Fruit fly (Drosophila melanogaster) whole organism, embryonic: Measurements from ENCODE around the gene capu.

Source experiments
- ATbp ChIP-seq: fragments of 200-800 bp; sonication (Bioruptor generic); optimal IDR thresholded peaks from 2 replicates; lab custom pipeline; 2017; ENCODE audit warnings: missing biosample characterization, mild to moderate bottlenecking, missing genetic modification characterization, missing genetic modification reagents
- Atf6 ChIP-seq: fragments of 200-800 bp; sonication (Bioruptor generic); IDR thresholded peaks from 2 replicates; pipeline ENCODE4 v1.3.6; 2022; ENCODE audit warnings: missing biosample characterization, missing genetic modification characterization
- B-H1 ChIP-seq: fragments of 200-800 bp; sonication (Bioruptor generic); IDR thresholded peaks from 3 replicates; pipeline ENCODE4 v1.3.6; 2022; ENCODE audit warnings: missing biosample characterization, missing genetic modification characterization
- B-H2 ChIP-seq: fragments of 200-800 bp; sonication (Bioruptor generic); optimal IDR thresholded peaks from 2 replicates; lab custom pipeline; 2018; ENCODE audit warnings: missing biosample characterization, mild to moderate bottlenecking, missing genetic modification characterization
- CG10147 ChIP-seq: fragments of 200-800 bp; sonication (Bioruptor generic); optimal IDR thresholded peaks from 2 replicates; lab custom pipeline; 2019; ENCODE audit warnings: missing biosample characterization, mild to moderate bottlenecking, missing genetic modification characterization, moderate library complexity
- CG10543 ChIP-seq: fragments of 200-800 bp; sonication (Bioruptor generic); optimal IDR thresholded peaks from 3 replicates; lab custom pipeline; 2017; ENCODE audit warnings: missing biosample characterization, mild to moderate bottlenecking, missing genetic modification characterization, moderate library complexity
- CG11456 ChIP-seq: fragments of 200-800 bp; sonication (Bioruptor generic); IDR thresholded peaks from 3 replicates; pipeline ENCODE4 v1.3.6; 2022; ENCODE audit warnings: missing biosample characterization, missing genetic modification characterization
- CG14965 ChIP-seq: fragments of 200-800 bp; sonication (Bioruptor generic); optimal IDR thresholded peaks from 2 replicates; lab custom pipeline; 2016; ENCODE audit warnings: missing biosample characterization, missing genetic modification characterization, borderline replicate concordance
- CG2120 ChIP-seq: fragments of 200-800 bp; sonication (Bioruptor generic); optimal IDR thresholded peaks from 3 replicates; lab custom pipeline; 2016; ENCODE audit warnings: missing biosample characterization, missing genetic modification characterization
- CG31224 ChIP-seq: fragments of 200-800 bp; sonication (Bioruptor generic); IDR thresholded peaks from 2 replicates; pipeline ENCODE4 v1.3.6; 2022; ENCODE audit warnings: missing biosample characterization, missing genetic modification characterization
- CG4617 ChIP-seq: fragments of 200-800 bp; sonication (Bioruptor generic); optimal IDR thresholded peaks from 3 replicates; lab custom pipeline; 2016; ENCODE audit warnings: missing biosample characterization, missing genetic modification characterization, borderline replicate concordance
- CG4707 ChIP-seq: fragments of 200-800 bp; sonication (Bioruptor generic); optimal IDR thresholded peaks from 2 replicates; lab custom pipeline; 2018; ENCODE audit warnings: missing biosample characterization, mild to moderate bottlenecking, missing genetic modification characterization, moderate library complexity
- CG4730 ChIP-seq: fragments of 200-800 bp; sonication (Bioruptor generic); IDR thresholded peaks from 2 replicates; pipeline ENCODE4 v1.3.6; 2022; ENCODE audit warnings: missing biosample characterization, missing genetic modification characterization
- CG6765 ChIP-seq: fragments of 200-800 bp; sonication (Bioruptor generic); optimal IDR thresholded peaks from 3 replicates; lab custom pipeline; 2017; ENCODE audit warnings: missing biosample characterization, mild to moderate bottlenecking, missing genetic modification characterization
- CG7745 ChIP-seq: fragments of 200-800 bp; sonication (Bioruptor generic); optimal IDR thresholded peaks from 2 replicates; lab custom pipeline; 2018; ENCODE audit warnings: missing biosample characterization, mild to moderate bottlenecking, missing genetic modification characterization, moderate library complexity
- CG7928 ChIP-seq: fragments of 200-800 bp; sonication (Bioruptor generic); optimal IDR thresholded peaks from 2 replicates; lab custom pipeline; 2017; ENCODE audit warnings: missing biosample characterization, mild to moderate bottlenecking, missing genetic modification characterization
- CG9215 ChIP-seq: fragments of 200-800 bp; sonication (Bioruptor generic); IDR thresholded peaks from 2 replicates; pipeline ENCODE4 v1.3.6; 2022; ENCODE audit warnings: missing biosample characterization, missing genetic modification characterization
- CG9817 ChIP-seq: fragments of 200-800 bp; sonication (Bioruptor generic); optimal IDR thresholded peaks from 2 replicates; lab custom pipeline; 2018; ENCODE audit warnings: missing biosample characterization, mild to moderate bottlenecking, missing genetic modification characterization, moderate library complexity
- CG9932 ChIP-seq: fragments of 200-800 bp; sonication (Bioruptor generic); IDR thresholded peaks from 2 replicates; pipeline ENCODE4 v1.3.6; 2022; ENCODE audit warnings: missing biosample characterization, missing genetic modification characterization
- Dad ChIP-seq: fragments of 200-800 bp; sonication (Bioruptor generic); optimal IDR thresholded peaks from 3 replicates; lab custom pipeline; 2016; ENCODE audit warnings: missing biosample characterization, missing genetic modification characterization
- Doc3 ChIP-seq: fragments of 200-800 bp; sonication (Bioruptor generic); IDR thresholded peaks from 3 replicates; pipeline ENCODE4 v1.3.6; 2022; ENCODE audit warnings: missing biosample characterization, missing genetic modification characterization; ENCODE audit not compliant: partially characterized antibody
- Fer1 ChIP-seq: fragments of 200-800 bp; sonication (Bioruptor generic); optimal IDR thresholded peaks from 2 replicates; lab custom pipeline; 2017; ENCODE audit warnings: missing biosample characterization, mild to moderate bottlenecking, missing genetic modification characterization
- Fer3 ChIP-seq: fragments of 200-800 bp; sonication (Bioruptor generic); optimal IDR thresholded peaks from 2 replicates; lab custom pipeline; 2018; ENCODE audit warnings: missing biosample characterization, mild to moderate bottlenecking, missing genetic modification characterization, moderate library complexity
- Hmr ChIP-seq: fragments of 200-800 bp; sonication (Bioruptor generic); optimal IDR thresholded peaks from 3 replicates; lab custom pipeline; 2017; ENCODE audit warnings: mild to moderate bottlenecking, missing biosample characterization, missing genetic modification reagents, missing genetic modification characterization
- Lim3 ChIP-seq: fragments of 200-800 bp; sonication (Bioruptor generic); IDR thresholded peaks from 2 replicates; pipeline ENCODE4 v1.3.6; 2022; ENCODE audit warnings: missing biosample characterization, missing genetic modification characterization
- MBD-R2 ChIP-seq: fragments of 200-800 bp; sonication (Bioruptor generic); IDR thresholded peaks from 2 replicates; pipeline ENCODE4 v1.3.6; 2022; ENCODE audit warnings: missing biosample characterization, missing genetic modification characterization
- Meics ChIP-seq: fragments of 200-800 bp; sonication (Bioruptor generic); optimal IDR thresholded peaks from 2 replicates; lab custom pipeline; 2017; ENCODE audit warnings: missing biosample characterization, mild to moderate bottlenecking, missing genetic modification characterization
- Mes4 ChIP-seq: fragments of 200-800 bp; sonication (Bioruptor generic); optimal IDR thresholded peaks from 2 replicates; lab custom pipeline; 2016; ENCODE audit warnings: missing biosample characterization, missing genetic modification characterization
- NfI ChIP-seq: fragments of 200-800 bp; sonication (Bioruptor generic); optimal IDR thresholded peaks from 3 replicates; lab custom pipeline; 2018; ENCODE audit warnings: missing biosample characterization, mild to moderate bottlenecking, missing genetic modification characterization, moderate library complexity
- Sox100B ChIP-seq: fragments of 200-800 bp; sonication (Bioruptor generic); optimal IDR thresholded peaks from 3 replicates; lab custom pipeline; 2018; ENCODE audit warnings: missing biosample characterization, mild to moderate bottlenecking, missing genetic modification characterization
- Sry-δ ChIP-seq: fragments of 200-800 bp; sonication (Bioruptor generic); optimal IDR thresholded peaks from 2 replicates; lab custom pipeline; 2016; ENCODE audit warnings: missing biosample characterization, missing genetic modification characterization
- Xbp1 ChIP-seq: fragments of 200-800 bp; sonication (Bioruptor generic); optimal IDR thresholded peaks from 3 replicates; lab custom pipeline; 2016; ENCODE audit warnings: missing biosample characterization, mild to moderate bottlenecking, missing genetic modification characterization
- Xrp1 ChIP-seq: fragments of 200-800 bp; sonication (Bioruptor generic); IDR thresholded peaks from 2 replicates; pipeline ENCODE4 v1.3.6; 2022; ENCODE audit warnings: missing biosample characterization, missing genetic modification characterization
- YL-1 ChIP-seq: fragments of 200-800 bp; sonication (Bioruptor generic); optimal IDR thresholded peaks from 3 replicates; lab custom pipeline; 2017; ENCODE audit warnings: missing biosample characterization, mild to moderate bottlenecking, missing genetic modification characterization
- ac ChIP-seq: fragments of 200-800 bp; sonication (Bioruptor generic); optimal IDR thresholded peaks from 3 replicates; lab custom pipeline; 2017; ENCODE audit warnings: missing biosample characterization, mild to moderate bottlenecking, missing genetic modification characterization
- ato ChIP-seq: fragments of 200-800 bp; sonication (Bioruptor generic); IDR thresholded peaks from 2 replicates; pipeline ENCODE4 v1.3.6; 2022; ENCODE audit warnings: missing biosample characterization, missing genetic modification characterization; ENCODE audit not compliant: partially characterized antibody
- chif ChIP-seq, 2 experiments: fragments of 200-800 bp; sonication (Bioruptor generic); optimal IDR thresholded peaks; 3 replicates each; lab custom pipeline; 2016; ENCODE audit warnings: missing biosample characterization in 2 of 2, missing genetic modification characterization in 2 of 2
- ci ChIP-seq: fragments of 200-800 bp; sonication (Bioruptor generic); IDR thresholded peaks from 3 replicates; pipeline ENCODE4 v1.3.6; 2022; ENCODE audit warnings: missing biosample characterization, missing genetic modification characterization
- esg ChIP-seq: fragments of 200-800 bp; sonication (Bioruptor generic); conservative IDR thresholded peaks from 2 replicates; pipeline ENCODE4 v1.3.6; 2022; ENCODE audit warnings: missing biosample characterization, missing genetic modification characterization
- eve ChIP-seq, 2 experiments: fragments of >200 bp; optimal IDR thresholded peaks; 2 replicates each; lab custom pipeline; 2017; ENCODE audit warnings: missing biosample characterization in 2 of 2, missing genetic modification characterization in 2 of 2
- gfzf ChIP-seq: fragments of 200-800 bp; sonication (Bioruptor generic); optimal IDR thresholded peaks from 2 replicates; lab custom pipeline; 2016; ENCODE audit warnings: missing biosample characterization, mild to moderate bottlenecking, missing genetic modification characterization, moderate library complexity
- h ChIP-seq: fragments of >200 bp; optimal IDR thresholded peaks from 2 replicates; lab custom pipeline; 2017
- knrl ChIP-seq: fragments of 200-800 bp; sonication (Bioruptor generic); IDR thresholded peaks from 3 replicates; pipeline ENCODE4 v1.3.6; 2022; ENCODE audit warnings: missing biosample characterization, missing genetic modification characterization; ENCODE audit not compliant: partially characterized antibody
- lab ChIP-seq: fragments of 200-800 bp; sonication (Bioruptor generic); optimal IDR thresholded peaks from 3 replicates; lab custom pipeline; 2017; ENCODE audit warnings: missing biosample characterization, missing genetic modification characterization, mild to moderate bottlenecking, moderate library complexity, missing genetic modification reagents
- nmo ChIP-seq: fragments of 200-800 bp; sonication (Bioruptor generic); optimal IDR thresholded peaks from 2 replicates; lab custom pipeline; 2018; ENCODE audit warnings: missing biosample characterization, mild to moderate bottlenecking, missing genetic modification characterization, moderate library complexity
- ranshi ChIP-seq: fragments of 200-800 bp; sonication (Bioruptor generic); IDR thresholded peaks from 2 replicates; pipeline ENCODE4 v1.3.6; 2022; ENCODE audit warnings: missing biosample characterization, missing genetic modification characterization
- row ChIP-seq: fragments of 200-800 bp; sonication (Bioruptor generic); IDR thresholded peaks from 3 replicates; pipeline ENCODE4 v1.3.6; 2022; ENCODE audit warnings: missing biosample characterization, missing genetic modification characterization
- scrt ChIP-seq: fragments of 200-800 bp; sonication (Bioruptor generic); optimal IDR thresholded peaks from 2 replicates; lab custom pipeline; 2018; ENCODE audit warnings: missing biosample characterization, mild to moderate bottlenecking, missing genetic modification characterization, moderate library complexity
- sens ChIP-seq: fragments of 200-800 bp; sonication (Bioruptor generic); peaks from one replicate; lab custom pipeline; 2016; ENCODE audit warnings: missing biosample characterization, missing genetic modification characterization
- so ChIP-seq: fragments of 200-800 bp; sonication (Bioruptor generic); IDR thresholded peaks from 3 replicates; pipeline ENCODE4 v1.3.6; 2022; ENCODE audit warnings: missing biosample characterization, missing genetic modification characterization

capu gene

DNA sequence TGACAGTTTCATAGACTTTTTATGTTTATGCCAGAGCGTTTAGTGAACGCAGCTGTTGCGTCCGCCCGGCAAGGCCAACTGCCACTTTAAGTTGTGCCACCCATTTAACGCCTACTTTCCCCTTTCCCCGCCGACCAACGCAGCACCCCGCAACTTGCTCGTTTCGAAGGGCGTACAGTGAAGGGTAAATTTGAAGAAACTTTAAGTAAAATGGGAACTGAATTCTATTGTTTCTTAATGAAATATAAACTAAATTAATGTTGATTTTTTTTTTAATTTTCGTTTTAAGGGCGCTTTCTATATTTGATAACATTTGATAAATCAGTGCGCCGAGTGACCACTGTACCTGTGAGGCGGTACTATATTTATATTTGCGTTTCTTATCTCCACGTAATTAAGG lies 36.1 kb upstream of the capu start (continued):
- TF ChIP-seq so (GFP tag; lab: Robert Waterston, UW) (0 out of 3 replicates have a peak, but pooled peaks have one; percentile 11), Fer3 (peak; percentile 41), scrt (peak; percentile 80), esg (GFP tag; lab: Robert Waterston, UW) (0 out of 2 replicates have a peak, but pooled peaks have one; percentile 6), CG10543 (GFP tag; lab: Kevin White, UChicago) (peak; percentile 53), B-H1 (GFP tag; lab: Robert Waterston, UW) (peak; percentile 32; the same call in 1 of the 3 replicates), CG6765 (GFP tag; lab: Kevin White, UChicago) (peak; percentile 11), nmo (peak; percentile 14), Meics (GFP tag; lab: Kevin White, UChicago) (peak; percentile 49), row (GFP tag; lab: Robert Waterston, UW) (peak; percentile 74), sens (GFP tag; lab: Kevin White, UChicago) (peak; percentile 66), B-H2 (peak; percentile 7), Mes4 (GFP tag; lab: Kevin White, UChicago) (no peak), CG7928 (no peak), CG2120 (GFP tag; lab: Kevin White, UChicago) (peak; percentile 68), CG9932 (GFP tag; lab: Robert Waterston, UW) (peak; percentile 45), NfI (GFP tag; lab: Kevin White, UChicago) (peak; percentile 39), Sox100B (peak; percentile 10), YL-1 (no peak), lab (GFP tag; lab: Kevin White, UChicago) (peak; percentile 68), CG4707 (GFP tag; lab: Kevin White, UChicago) (no peak), CG7745 (tag; lab: Kevin White, UChicago) (no peak), CG4617 (no peak), ATbp (no peak), ranshi (GFP tag; lab: Robert Waterston, UW) (peak; percentile 57; the same call in 1 of the 2 replicates), CG10147 (GFP tag; lab: Kevin White, UChicago) (peak; percentile 35), Xrp1 (GFP tag; lab: Robert Waterston, UW) (peak; percentile 46; the same call in 1 of the 2 replicates), CG4730 (GFP tag; lab: Robert Waterston, UW) (no peak), Hmr (GFP tag; lab: Kevin White, UChicago) (peak; percentile 53), chif (GFP tag; optimal IDR thresholded peaks at IDR 0.05; lab: Kevin White, UChicago) (no peak), CG11456 (GFP tag; lab: Robert Waterston, UW) (0 out of 3 replicates have a peak, but pooled peaks have one; percentile 12), gfzf (GFP tag; lab: Kevin White, UChicago) (no peak), Dad (GFP tag; lab: Kevin White, UChicago) (no peak), Sry-δ (no peak), Doc3 (no peak), Xbp1 (GFP tag; lab: Kevin White, UChicago) (peak; percentile 26), CG14965 (GFP tag; lab: Kevin White, UChicago) (no peak), ci (GFP tag; lab: Robert Waterston, UW) (0 out of 3 replicates have a peak, but pooled peaks have one; percentile 39), Lim3 (GFP tag; lab: Robert Waterston, UW) (0 out of 2 replicates have a peak, but pooled peaks have one; percentile 25), Atf6 (GFP tag; lab: Robert Waterston, UW) (peak; percentile 60), CG9817 (peak; percentile 32), h (lab: Kevin White, UChicago) (no peak), ac (GFP tag; lab: Kevin White, UChicago) (no peak), knrl (GFP tag; lab: Robert Waterston, UW) (no peak), MBD-R2 (GFP tag; lab: Robert Waterston, UW) (0 out of 2 replicates have a peak, but pooled peaks have one; percentile 27), CG31224 (GFP tag; lab: Robert Waterston, UW) (0 out of 2 replicates have a peak, but pooled peaks have one; percentile 16), ato (no peak), CG9215 (GFP tag; lab: Robert Waterston, UW) (peak; percentile 56; the same call in 1 of the 2 replicates), eve (GFP tag; optimal IDR thresholded peaks at IDR 0.05; lab: Kevin White, UChicago) (no peak), Fer1 (GFP tag; lab: Kevin White, UChicago) (peak; percentile 71)
